Worm (Caenorhabditis elegans) whole organism, L4 larva: ENCODE data around the gene scl-12.

Source experiments
- F37D6.2 ChIP-seq: sonication (generic microtip); optimal IDR thresholded peaks from 2 replicates; lab custom pipeline; 2016; ENCODE audit warnings: mild to moderate bottlenecking, missing genetic modification characterization, missing compliant biosample characterization
- fkh-10 ChIP-seq: fragments of 150-350 bp; optimal IDR thresholded peaks from 2 replicates; lab custom pipeline; 2014; ENCODE audit warnings: missing biosample characterization, missing genetic modification reagents, missing genetic modification characterization
- jun-1 ChIP-seq: fragments of 150-350 bp; optimal IDR thresholded peaks from 2 replicates; lab custom pipeline; 2014; ENCODE audit warnings: missing biosample characterization, missing genetic modification reagents, missing genetic modification characterization
- lin-38 ChIP-seq: fragments of 200-800 bp; sonication (Bioruptor generic); IDR thresholded peaks from 2 replicates; pipeline ENCODE4 v1.3.6; 2022; ENCODE audit warnings: missing genetic modification reagents, missing genetic modification characterization, missing compliant biosample characterization
- lin-39 ChIP-seq: fragments of 150-350 bp; optimal IDR thresholded peaks from 2 replicates; lab custom pipeline; 2014; ENCODE audit warnings: missing biosample characterization, missing genetic modification reagents, missing genetic modification characterization
- nhr-77 ChIP-seq: fragments of 150-350 bp; optimal IDR thresholded peaks from 2 replicates; lab custom pipeline; 2014; ENCODE audit warnings: missing biosample characterization, missing genetic modification characterization
- pha-4 ChIP-seq, 2 experiments: fragments of 150-350 bp in 1 of 2; fragments of 200-800 bp in 1 of 2; sonication (Bioruptor generic) in 1 of 2; IDR thresholded peaks in 1 of 2; optimal IDR thresholded peaks in 1 of 2; 2 replicates each; pipeline versions ENCODE4 v1.3.6 to Lab custom; 2014 to 2022; ENCODE audit warnings: missing genetic modification characterization in 2 of 2, missing genetic modification reagents in 2 of 2, missing biosample characterization in 1 of 2, missing compliant biosample characterization in 1 of 2
- unc-62 ChIP-seq, 3 experiments: fragments of 150-350 bp in 1 of 3; sonication (generic microtip); optimal IDR thresholded peaks in 2 of 3; peaks in 1 of 3; 1 replicate in 1 of 3; 2 replicates in 2 of 3; lab custom pipeline; 2014 to 2017; ENCODE audit warnings: missing biosample characterization in 3 of 3, missing genetic modification characterization in 3 of 3, missing genetic modification reagents in 3 of 3, missing genotype in 1 of 3

ce11 chrV:3855916-3856315 is 43.5 kb downstream of the scl-12 start:
- TF ChIP-seq jun-1 (no peak), unc-62 (GFP tag; optimal IDR thresholded peaks at IDR 0.05 in 1 of 2; lab: Kevin White, UChicago) (no peak), unc-62 (tag; optimal IDR thresholded peaks at IDR 0.05; lab: Kevin White, UChicago) (no peak), lin-38 (GFP tag; lab: Robert Waterston, UW) (no peak), F37D6.2 (tag; lab: Kevin White, UChicago) (no peak), pha-4 (GFP tag; IDR thresholded peaks at IDR 0.05; lab: Robert Waterston, UW) (no peak), pha-4 (tag; optimal IDR thresholded peaks at IDR 0.05; lab: Kevin White, UChicago) (no peak), nhr-77 (tag; lab: Kevin White, UChicago) (no peak), lin-39 (tag; lab: Kevin White, UChicago) (no peak), fkh-10 (no peak)
